Fruit fly (Drosophila melanogaster): ENCODE results near the gene Socs36E.

Socs36E gene

DNA sequence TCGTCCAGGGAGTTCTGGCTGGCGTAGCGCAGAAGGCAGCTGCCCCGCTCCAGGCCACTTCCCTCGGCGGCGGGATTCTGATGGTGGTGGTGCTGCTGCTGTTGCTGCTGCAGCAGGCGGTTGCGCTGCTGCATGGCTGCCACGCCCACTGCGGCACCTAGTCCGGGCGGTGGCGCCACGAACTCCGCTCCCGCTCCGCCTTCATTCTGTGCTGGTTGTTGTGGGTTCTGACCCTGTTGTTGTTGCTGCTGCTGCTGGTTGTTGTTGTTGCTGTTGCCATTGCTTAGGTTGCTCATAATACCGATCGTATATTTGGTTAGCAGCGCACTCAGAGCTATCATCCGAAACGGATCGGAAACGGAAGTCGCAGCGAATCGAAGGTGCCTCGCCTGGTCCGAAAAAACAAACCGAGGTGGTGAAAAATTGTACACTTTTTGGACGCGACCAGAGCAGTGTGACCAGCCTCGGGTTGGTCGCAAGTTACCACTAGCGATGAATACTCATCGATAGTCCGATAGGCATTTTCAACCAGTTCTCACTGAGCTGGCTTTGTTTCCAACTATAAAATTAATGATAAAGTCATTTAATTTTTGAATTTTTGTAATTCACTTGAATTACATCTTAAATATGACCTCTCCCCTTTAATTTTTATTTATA lies 14.5 kb downstream of the Socs36E start, which contains the start of gene kel:
kel (minus strand) TSS at position 493 of the 657 bp plus-strand sequence.
- TF ChIP-seq usp (GFP tag; optimal IDR thresholded peaks at IDR 0.05) (no peak), woc (GFP tag; optimal IDR thresholded peaks at IDR 0.05) (peak; percentile 49), Hnf4 (GFP tag; optimal IDR thresholded peaks at IDR 0.05) (no peak), ey (GFP tag; optimal IDR thresholded peaks at IDR 0.05) (no peak), h (GFP tag; optimal IDR thresholded peaks at IDR 0.05) (peak; percentile 43), Rel (GFP tag; optimal IDR thresholded peaks at IDR 0.05) (no peak), Rel (tag; optimal IDR thresholded peaks at IDR 0.05) (peak; percentile 30), Myc (optimal IDR thresholded peaks at IDR 0.05) (no peak), Jra (GFP tag; optimal IDR thresholded peaks at IDR 0.05) (no peak), dmrt93B (GFP tag; optimal IDR thresholded peaks at IDR 0.05) (no peak), N (GFP tag; optimal IDR thresholded peaks at IDR 0.05) (no peak), Dif (GFP tag; optimal IDR thresholded peaks at IDR 0.05; ENCODE audit: partially characterized antibody) (peak; percentile 19), tai (GFP tag; optimal IDR thresholded peaks at IDR 0.05) (no peak), sv (GFP tag; optimal IDR thresholded peaks at IDR 0.05) (no peak), psq (GFP tag; optimal IDR thresholded peaks at IDR 0.05) (peak; percentile 1), fru (GFP tag; optimal IDR thresholded peaks at IDR 0.05) (peak; percentile 33), jim (GFP tag; optimal IDR thresholded peaks at IDR 0.05) (no peak), Dfd (GFP tag; optimal IDR thresholded peaks at IDR 0.05) (peak; percentile 60), Mio (GFP tag; optimal IDR thresholded peaks at IDR 0.05) (no peak), HLH106 (tag; optimal IDR thresholded peaks at IDR 0.05) (peak; percentile 17), Hr78 (GFP tag; optimal IDR thresholded peaks at IDR 0.05) (no peak), dsf (GFP tag; optimal IDR thresholded peaks at IDR 0.05; ENCODE audit: borderline replicate concordance) (no peak), pan (optimal IDR thresholded peaks at IDR 0.05) (no peak), OdsH (GFP tag; optimal IDR thresholded peaks at IDR 0.05) (peak; percentile 16), GATAd (GFP tag; optimal IDR thresholded peaks at IDR 0.05) (no peak), br (GFP tag; optimal IDR thresholded peaks at IDR 0.05) (peak; percentile 41), foxo (GFP tag; optimal IDR thresholded peaks at IDR 0.05) (peak in 1 of 2 experiments; percentile 20), lola (GFP tag; optimal IDR thresholded peaks at IDR 0.05) (no peak), CG32264 (GFP tag; optimal IDR thresholded peaks at IDR 0.05) (no peak), Abd-B (GFP tag; optimal IDR thresholded peaks at IDR 0.05) (no peak), rgr (GFP tag; optimal IDR thresholded peaks at IDR 0.05) (peak; percentile 61), CG9705 (GFP tag; optimal IDR thresholded peaks at IDR 0.05) (no peak), Sp1 (GFP tag; optimal IDR thresholded peaks at IDR 0.05) (peak; percentile 58), sage (GFP tag; optimal IDR thresholded peaks at IDR 0.05) (no peak), brk (GFP tag; optimal IDR thresholded peaks at IDR 0.05) (no peak), dl (GFP tag; optimal IDR thresholded peaks at IDR 0.05; ENCODE audit: insufficient read depth in 1 of 2, partially characterized antibody in 2 of 2) (no peak), Vsx2 (GFP tag; optimal IDR thresholded peaks at IDR 0.05; ENCODE audit: partially characterized antibody) (no peak), Hr83 (GFP tag; optimal IDR thresholded peaks at IDR 0.05; ENCODE audit: poor library complexity, severe bottlenecking) (peak; percentile 84), CrebA (GFP tag; optimal IDR thresholded peaks at IDR 0.05; ENCODE audit: borderline replicate concordance) (no peak)

DNA sequence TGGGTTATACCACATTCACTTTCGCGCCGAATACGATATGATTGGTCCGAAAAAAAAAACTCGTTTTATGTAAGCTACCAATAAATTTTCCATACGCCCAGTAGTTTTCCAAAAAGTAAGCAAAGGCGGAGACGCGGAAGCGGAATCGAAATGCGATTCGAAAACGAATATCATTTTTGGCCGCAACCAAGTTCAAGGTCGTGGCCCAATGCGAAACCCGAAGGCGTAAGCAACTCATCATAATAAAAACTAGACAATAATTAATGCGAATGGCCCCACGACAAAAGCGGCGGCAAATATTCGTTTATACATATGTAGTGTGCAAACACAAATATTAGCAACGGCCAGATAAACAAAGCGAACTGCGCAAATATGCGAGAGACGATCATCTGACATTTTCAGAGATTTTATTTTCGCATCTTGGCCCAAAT lies 15.8 kb downstream of the Socs36E start:
- TF ChIP-seq sv (GFP tag; optimal IDR thresholded peaks at IDR 0.05), result peak; percentile 2
- TF ChIP-seq lola (GFP tag; optimal IDR thresholded peaks at IDR 0.05), result no peak

DNA sequence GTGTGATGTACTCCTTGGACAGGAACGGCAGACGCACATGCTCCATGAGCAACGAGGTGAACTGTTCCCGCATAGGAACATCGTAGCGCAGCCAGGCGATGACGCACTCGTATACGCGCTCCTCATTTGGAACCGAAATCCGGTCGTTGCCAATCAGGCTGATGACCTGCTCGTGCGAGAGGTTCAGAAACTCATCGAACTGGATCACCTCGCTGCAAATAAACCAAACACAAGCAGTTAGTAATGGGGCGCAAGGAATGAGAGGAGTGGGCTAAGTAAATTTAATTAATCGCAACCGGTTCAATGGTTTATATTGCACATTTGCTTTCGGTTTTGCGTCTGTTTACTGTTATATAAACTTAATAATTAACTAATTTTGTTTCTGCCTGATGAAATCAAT lies 17.6 kb downstream of the Socs36E start:
- TF ChIP-seq psq (GFP tag; optimal IDR thresholded peaks at IDR 0.05) (no peak), pan (optimal IDR thresholded peaks at IDR 0.05) (no peak), woc (GFP tag; optimal IDR thresholded peaks at IDR 0.05) (no peak)

All from whole organism, wandering third instar larva.